Worm (Caenorhabditis elegans) whole organism, L3 larva: ENCODE results near the gene F31D5.6.

Experiments
- R02D3.7 ChIP-seq: fragments of 150-350 bp; optimal IDR thresholded peaks from 2 replicates; lab custom pipeline; 2014; ENCODE audit warnings: missing biosample characterization, missing genetic modification characterization
- ZK546.5 ChIP-seq: sonication (generic microtip); optimal IDR thresholded peaks from 2 replicates; lab custom pipeline; 2017; ENCODE audit warnings: missing biosample characterization, missing genetic modification characterization
- aly-2 ChIP-seq: fragments of 150-350 bp; optimal IDR thresholded peaks from 2 replicates; lab custom pipeline; 2014; ENCODE audit warnings: missing biosample characterization, missing genetic modification characterization
- ama-1 ChIP-seq: fragments of 150-350 bp; optimal IDR thresholded peaks from 2 replicates; lab custom pipeline; 2018
- ceh-16 ChIP-seq: sonication (generic microtip); optimal IDR thresholded peaks from 2 replicates; lab custom pipeline; 2017; ENCODE audit warnings: missing biosample characterization, missing genetic modification characterization
- ceh-82 ChIP-seq: fragments of 150-350 bp; optimal IDR thresholded peaks from 2 replicates; lab custom pipeline; 2014; ENCODE audit warnings: missing biosample characterization, missing genetic modification characterization
- ceh-9 ChIP-seq: sonication (generic microtip); optimal IDR thresholded peaks from 2 replicates; lab custom pipeline; 2018; ENCODE audit warnings: missing biosample characterization, missing genetic modification characterization
- daf-12 ChIP-seq: fragments of 150-350 bp; optimal IDR thresholded peaks from 2 replicates; lab custom pipeline; 2014; ENCODE audit warnings: missing biosample characterization, missing genetic modification reagents, missing genetic modification characterization
- egl-27 ChIP-seq: sonication (generic microtip); optimal IDR thresholded peaks from 4 replicates; lab custom pipeline; 2017; ENCODE audit warnings: missing biosample characterization, missing genetic modification reagents, missing genetic modification characterization
- elt-1 ChIP-seq: fragments of 150-350 bp; optimal IDR thresholded peaks from 2 replicates; lab custom pipeline; 2014; ENCODE audit warnings: missing biosample characterization, missing genetic modification characterization
- elt-2 ChIP-seq: sonication (generic microtip); optimal IDR thresholded peaks from 2 replicates; lab custom pipeline; 2016; ENCODE audit warnings: missing genetic modification reagents, mild to moderate bottlenecking, missing genetic modification characterization, missing compliant biosample characterization
- elt-3 ChIP-seq, 3 experiments: fragments of 150-350 bp in 1 of 3; sonication (generic microtip) in 2 of 3; optimal IDR thresholded peaks; 2 replicates in 2 of 3; 4 replicates in 1 of 3; lab custom pipeline; 2014 to 2017; ENCODE audit warnings: missing biosample characterization in 3 of 3, missing genetic modification characterization in 3 of 3
- fos-1 ChIP-seq: fragments of 150-350 bp; optimal IDR thresholded peaks from 2 replicates; lab custom pipeline; 2014; ENCODE audit warnings: missing biosample characterization, missing genetic modification characterization
- hmg-11 ChIP-seq: sonication (generic microtip); optimal IDR thresholded peaks from 2 replicates; lab custom pipeline; 2016; ENCODE audit warnings: missing genetic modification characterization, missing compliant biosample characterization
- jun-1 ChIP-seq: fragments of 150-350 bp; optimal IDR thresholded peaks from 2 replicates; lab custom pipeline; 2014; ENCODE audit warnings: missing biosample characterization, missing genetic modification reagents, missing genetic modification characterization
- lin-15B ChIP-seq: fragments of 150-350 bp; optimal IDR thresholded peaks from 2 replicates; lab custom pipeline; 2014; ENCODE audit warnings: missing biosample characterization, missing genetic modification characterization
- lsy-12 ChIP-seq: sonication (generic microtip); optimal IDR thresholded peaks from 2 replicates; lab custom pipeline; 2016; ENCODE audit warnings: mild to moderate bottlenecking, missing genetic modification characterization, missing compliant biosample characterization
- nfya-1 ChIP-seq: sonication (generic microtip); optimal IDR thresholded peaks from 2 replicates; lab custom pipeline; 2017; ENCODE audit warnings: missing genetic modification characterization, mild to moderate bottlenecking, missing compliant biosample characterization, antibody characterized with exemption, moderate library complexity; ENCODE audit not compliant: insufficient read depth
- nhr-11 ChIP-seq: fragments of 150-350 bp; optimal IDR thresholded peaks from 2 replicates; lab custom pipeline; 2014; ENCODE audit warnings: missing biosample characterization, missing genetic modification characterization
- nhr-23 ChIP-seq: fragments of 150-350 bp; optimal IDR thresholded peaks from 2 replicates; lab custom pipeline; 2014; ENCODE audit warnings: missing biosample characterization, missing genetic modification reagents, missing genetic modification characterization
- nhr-237 ChIP-seq: fragments of 150-350 bp; optimal IDR thresholded peaks from 2 replicates; lab custom pipeline; 2014; ENCODE audit warnings: missing biosample characterization, missing genetic modification characterization
- nhr-25 ChIP-seq: sonication (generic microtip); optimal IDR thresholded peaks from 2 replicates; lab custom pipeline; 2017; ENCODE audit warnings: missing biosample characterization, missing genetic modification characterization
- nhr-28 ChIP-seq: fragments of 150-350 bp; optimal IDR thresholded peaks from 2 replicates; lab custom pipeline; 2014; ENCODE audit warnings: missing biosample characterization, missing genetic modification characterization
- nhr-43 ChIP-seq: sonication (generic microtip); optimal IDR thresholded peaks from 2 replicates; lab custom pipeline; 2016; ENCODE audit warnings: mild to moderate bottlenecking, missing genetic modification characterization, missing compliant biosample characterization; ENCODE audit not compliant: poor library complexity, severe bottlenecking
- nhr-67 ChIP-seq: fragments of 150-350 bp; optimal IDR thresholded peaks from 2 replicates; lab custom pipeline; 2014; ENCODE audit warnings: missing biosample characterization, missing genetic modification characterization
- nhr-76 ChIP-seq: fragments of 150-350 bp; sonication (generic microtip); optimal IDR thresholded peaks from 5 replicates; lab custom pipeline; 2014; ENCODE audit warnings: missing biosample characterization, missing genetic modification characterization
- nhr-77 ChIP-seq: fragments of 150-350 bp; optimal IDR thresholded peaks from 2 replicates; lab custom pipeline; 2014; ENCODE audit warnings: missing biosample characterization, missing genetic modification characterization
- sea-2 ChIP-seq: fragments of 150-350 bp; sonication (generic microtip); optimal IDR thresholded peaks from 4 replicates; lab custom pipeline; 2014; ENCODE audit warnings: missing biosample characterization, missing genetic modification reagents, missing genetic modification characterization
- snpc-4 ChIP-seq: fragments of 150-350 bp; optimal IDR thresholded peaks from 2 replicates; lab custom pipeline; 2014; ENCODE audit warnings: missing biosample characterization, missing genetic modification characterization
- tbx-2 ChIP-seq: sonication (generic microtip); optimal IDR thresholded peaks from 2 replicates; lab custom pipeline; 2016; ENCODE audit warnings: mild to moderate bottlenecking, missing genetic modification characterization, missing compliant biosample characterization
- unc-62 ChIP-seq: fragments of 150-350 bp; sonication (generic microtip); optimal IDR thresholded peaks from 4 replicates; lab custom pipeline; 2014; ENCODE audit warnings: missing biosample characterization, missing genetic modification reagents, missing genetic modification characterization
- ztf-11 ChIP-seq: fragments of 150-350 bp; optimal IDR thresholded peaks from 2 replicates; lab custom pipeline; 2014; ENCODE audit warnings: missing biosample characterization, missing genetic modification characterization
- ztf-4 ChIP-seq: fragments of 150-350 bp; optimal IDR thresholded peaks from 2 replicates; lab custom pipeline; 2014; ENCODE audit warnings: missing biosample characterization, missing genetic modification characterization

Gene F31D5.6

ce11 chrII:4222469-4222868 lies 13.0 kb downstream of the F31D5.6 start:
- no peak for TF ChIP-seq nhr-43 (tag; lab: Kevin White, UChicago)
- TF ChIP-seq ztf-4, result no peak
- TF ChIP-seq hmg-11 (tag; lab: Kevin White, UChicago), result no peak
- no peak for TF ChIP-seq nhr-77 (tag; lab: Kevin White, UChicago)
- TF ChIP-seq daf-12 (tag; lab: Kevin White, UChicago), result no peak
- TF ChIP-seq nhr-237 (tag; lab: Kevin White, UChicago), result no peak
- TF ChIP-seq tbx-2 (tag; lab: Kevin White, UChicago), result no peak
- no peak for TF ChIP-seq ceh-16 (tag; lab: Kevin White, UChicago)

- no peak for TF ChIP-seq elt-2
- TF ChIP-seq nhr-23 (tag; lab: Kevin White, UChicago), result no peak
- TF ChIP-seq hmg-11 (tag; lab: Kevin White, UChicago), result no peak
- no peak for TF ChIP-seq fos-1 (tag; lab: Kevin White, UChicago)
- no peak for TF ChIP-seq nhr-28 (tag; lab: Kevin White, UChicago)
- no peak for TF ChIP-seq unc-62 (GFP tag; lab: Kevin White, UChicago)
- no peak for TF ChIP-seq jun-1 (tag; lab: Kevin White, UChicago)
Observed at ce11 chrII:4222983-4223382, 13.5 kb downstream of the F31D5.6 start, which contains the start of gene C16A11.5. Gene C16A11.5 (plus strand): TSS chrII:4223305.

- TF ChIP-seq sea-2 (no peak), ztf-4 (no peak), ceh-9 (tag; lab: Kevin White, UChicago) (no peak), ceh-82 (tag; lab: Kevin White, UChicago) (no peak), nhr-25 (no peak), nhr-43 (tag; lab: Kevin White, UChicago) (no peak), snpc-4 (tag; lab: Kevin White, UChicago) (no peak), egl-27 (tag; lab: Kevin White, UChicago) (no peak), nhr-11 (no peak), ama-1 (no peak), lin-15B (no peak), nhr-237 (tag; lab: Kevin White, UChicago) (no peak), nhr-23 (tag; lab: Kevin White, UChicago) (no peak), nhr-77 (tag; lab: Kevin White, UChicago) (no peak), nhr-76 (tag; lab: Kevin White, UChicago) (no peak)
- TF ChIP-seq, all 47 proteins: peak for 0
Observed at ce11 chrII:4226598-4227096, 17.1 kb downstream of the F31D5.6 start, which contains the start of gene C16A11.4. Gene C16A11.4 (plus strand): TSS chrII:4227046.

ce11 chrII:4228112-4228770 lies 18.7 kb downstream of the F31D5.6 start:
- TF ChIP-seq lsy-12 (no peak), nfya-1 (no peak), nhr-25 (no peak), hmg-11 (tag; lab: Kevin White, UChicago) (no peak), nhr-67 (tag; lab: Kevin White, UChicago) (no peak), elt-1 (tag; lab: Kevin White, UChicago) (no peak), ceh-9 (tag; lab: Kevin White, UChicago) (no peak), ceh-16 (tag; lab: Kevin White, UChicago) (no peak), elt-3 (tag; optimal IDR thresholded peaks at IDR 0.05; lab: Kevin White, UChicago) (no peak), sea-2 (no peak), ztf-11 (tag; lab: Kevin White, UChicago) (no peak), aly-2 (no peak), lin-15B (no peak), R02D3.7 (no peak), snpc-4 (tag; lab: Kevin White, UChicago) (no peak), daf-12 (tag; lab: Kevin White, UChicago) (no peak), ceh-82 (tag; lab: Kevin White, UChicago) (no peak), nhr-76 (tag; lab: Kevin White, UChicago) (no peak), ZK546.5 (tag; lab: Kevin White, UChicago) (no peak), elt-2 (no peak)
